Fruit fly (Drosophila melanogaster): ENCODE results near the gene MtnA.

Gene MtnA

dm6 chr3R:9767620-9768592, 16.3 kb downstream of the MtnA start, which contains the start of gene Naa80:
Gene Naa80 (plus strand): TSS chr3R:9767834.
- TF ChIP-seq dac (GFP tag; optimal IDR thresholded peaks at IDR 0.05) (no peak), OdsH (GFP tag; optimal IDR thresholded peaks at IDR 0.05) (peak; percentile 42), net (GFP tag; optimal IDR thresholded peaks at IDR 0.05) (peak; percentile 59), CG8632 (GFP tag; optimal IDR thresholded peaks at IDR 0.05) (peak; percentile 46), ss (GFP tag; optimal IDR thresholded peaks at IDR 0.05) (peak; percentile 47 to 65), Met (GFP tag; optimal IDR thresholded peaks at IDR 0.05) (no peak), Smox (GFP tag; optimal IDR thresholded peaks at IDR 0.05) (no peak), vri (GFP tag; optimal IDR thresholded peaks at IDR 0.05) (peak; percentile 60), CG15336 (GFP tag; IDR thresholded peaks at IDR 0.05) (peak; percentile 40; the same call in 1 of the 2 replicates), CG9139 (GFP tag; optimal IDR thresholded peaks at IDR 0.05) (no peak), CG11902 (GFP tag; optimal IDR thresholded peaks at IDR 0.05) (peak; percentile 32), CG7368 (GFP tag; optimal IDR thresholded peaks at IDR 0.05) (peak; percentile 57), CG1621 (tag; optimal IDR thresholded peaks at IDR 0.05) (peak; percentile 83), esn (GFP tag; optimal IDR thresholded peaks at IDR 0.05) (peak; percentile 68), CG6808 (GFP tag; optimal IDR thresholded peaks at IDR 0.05) (peak; percentile 57), Eip75B (GFP tag; optimal IDR thresholded peaks at IDR 0.05) (peak; percentile 64), Sox15 (GFP tag; optimal IDR thresholded peaks at IDR 0.05) (peak; percentile 24), Eip78C (GFP tag) (peak; percentile 89), pdm3 (GFP tag; optimal IDR thresholded peaks at IDR 0.05) (no peak), salr (GFP tag; optimal IDR thresholded peaks at IDR 0.05) (peak in 1 of 2 experiments; percentile 56), CG16779 (tag; optimal IDR thresholded peaks at IDR 0.05) (no peak), CG31627 (GFP tag; optimal IDR thresholded peaks at IDR 0.05) (peak; percentile 79), CG6163 (GFP tag; IDR thresholded peaks at IDR 0.05) (peak; percentile 59; the same call in 2 of the 3 replicates), fkh (GFP tag; optimal IDR thresholded peaks at IDR 0.05) (peak; percentile 80), Lpt (GFP tag; optimal IDR thresholded peaks at IDR 0.05) (peak; percentile 35), CG34406 (GFP tag; optimal IDR thresholded peaks at IDR 0.05) (peak; percentile 40), CG3919 (GFP tag; optimal IDR thresholded peaks at IDR 0.05) (peak; percentile 71), fd59A (GFP tag; optimal IDR thresholded peaks at IDR 0.05) (peak; percentile 20), Eip93F (GFP tag; optimal IDR thresholded peaks at IDR 0.05) (no peak), spab (GFP tag; optimal IDR thresholded peaks at IDR 0.05) (peak; percentile 28), Sox14 (GFP tag; optimal IDR thresholded peaks at IDR 0.05) (peak; percentile 83), CG6792 (GFP tag; optimal IDR thresholded peaks at IDR 0.05) (peak; percentile 59), CG6854 (GFP tag; optimal IDR thresholded peaks at IDR 0.05) (no peak), fd85E (GFP tag; optimal IDR thresholded peaks at IDR 0.05) (no peak), lz (GFP tag; optimal IDR thresholded peaks at IDR 0.05) (peak; percentile 63), CG10631 (GFP tag; optimal IDR thresholded peaks at IDR 0.05) (peak; percentile 75), CG10669 (GFP tag; optimal IDR thresholded peaks at IDR 0.05) (peak; percentile 54), cyc (GFP tag; optimal IDR thresholded peaks at IDR 0.05) (peak; percentile 73), dsx (GFP tag; optimal IDR thresholded peaks at IDR 0.05; ENCODE audit: poor library complexity, severe bottlenecking) (peak; percentile 50), Hr39 (GFP tag; optimal IDR thresholded peaks at IDR 0.05) (peak; percentile 67), topi (GFP tag; optimal IDR thresholded peaks at IDR 0.05) (peak; percentile 82), Sox102F (GFP tag; optimal IDR thresholded peaks at IDR 0.05) (no peak), CG32006 (GFP tag; optimal IDR thresholded peaks at IDR 0.05) (no peak), acj6 (GFP tag; optimal IDR thresholded peaks at IDR 0.05) (peak; percentile 44), achi (GFP tag; optimal IDR thresholded peaks at IDR 0.05) (peak; percentile 48), CG8319 (GFP tag; optimal IDR thresholded peaks at IDR 0.05) (peak; percentile 8), eg (GFP tag; IDR thresholded peaks at IDR 0.05) (0 out of 3 replicates have a peak, but pooled peaks have one; percentile 30), CG3032 (tag; optimal IDR thresholded peaks at IDR 0.05) (peak; percentile 38), svp (GFP tag) (no peak)

Data from whole organism, prepupa.